Fruit fly (Drosophila melanogaster): ENCODE data around the gene CG7290.

The CG7290 gene

dm6 chr3L:20192872-20193747 lies 12.7 kb downstream of the CG7290 start:
- TF ChIP-seq CG8632 (GFP tag; optimal IDR thresholded peaks at IDR 0.05) (no peak), dsx (GFP tag; optimal IDR thresholded peaks at IDR 0.05; ENCODE audit: poor library complexity, severe bottlenecking) (no peak), Gug (GFP tag; IDR thresholded peaks at IDR 0.05) (no peak), spab (GFP tag; optimal IDR thresholded peaks at IDR 0.05) (no peak), Hr39 (GFP tag; optimal IDR thresholded peaks at IDR 0.05) (peak; percentile 17), lz (GFP tag; optimal IDR thresholded peaks at IDR 0.05) (peak; percentile 8), Lpt (GFP tag; optimal IDR thresholded peaks at IDR 0.05) (peak; percentile 1), Smox (GFP tag; optimal IDR thresholded peaks at IDR 0.05) (peak; percentile 47), topi (GFP tag; optimal IDR thresholded peaks at IDR 0.05) (peak; percentile 9), svp (GFP tag) (peak; percentile 78), CG6854 (GFP tag; optimal IDR thresholded peaks at IDR 0.05) (no peak), CG32006 (GFP tag; optimal IDR thresholded peaks at IDR 0.05) (peak; percentile 27), Hr4 (GFP tag; optimal IDR thresholded peaks at IDR 0.05) (peak; percentile 31), Ets96B (tag; optimal IDR thresholded peaks at IDR 0.05) (peak; percentile 5), CG8119 (GFP tag; IDR thresholded peaks at IDR 0.05) (no peak), Sox102F (GFP tag; optimal IDR thresholded peaks at IDR 0.05) (peak; percentile 21), fd85E (GFP tag; optimal IDR thresholded peaks at IDR 0.05) (no peak), net (GFP tag; optimal IDR thresholded peaks at IDR 0.05) (no peak), cyc (GFP tag; optimal IDR thresholded peaks at IDR 0.05) (peak; percentile 37), vri (GFP tag; optimal IDR thresholded peaks at IDR 0.05) (peak; percentile 19), CG8319 (GFP tag; optimal IDR thresholded peaks at IDR 0.05) (no peak), CG10631 (GFP tag; optimal IDR thresholded peaks at IDR 0.05) (peak; percentile 31), OdsH (GFP tag; optimal IDR thresholded peaks at IDR 0.05) (peak; percentile 35), Eip78C (GFP tag) (peak; percentile 77), Sox14 (GFP tag; optimal IDR thresholded peaks at IDR 0.05) (peak; percentile 45), CG6163 (GFP tag; IDR thresholded peaks at IDR 0.05) (no peak), esn (GFP tag; optimal IDR thresholded peaks at IDR 0.05) (peak; percentile 50), CG31627 (GFP tag; optimal IDR thresholded peaks at IDR 0.05) (peak; percentile 40), Met (GFP tag; optimal IDR thresholded peaks at IDR 0.05) (peak; percentile 40), achi (GFP tag; optimal IDR thresholded peaks at IDR 0.05) (peak; percentile 10)

dm6 chr3L:20191848-20192247 lies 14.0 kb downstream of the CG7290 start:
- TF ChIP-seq CG3919 (GFP tag; optimal IDR thresholded peaks at IDR 0.05) (no peak), Blimp-1 (GFP tag; optimal IDR thresholded peaks at IDR 0.05) (no peak), fd85E (GFP tag; optimal IDR thresholded peaks at IDR 0.05) (no peak), CG8319 (GFP tag; optimal IDR thresholded peaks at IDR 0.05) (no peak), CG15336 (GFP tag; IDR thresholded peaks at IDR 0.05) (no peak), vri (GFP tag; optimal IDR thresholded peaks at IDR 0.05) (no peak), spab (GFP tag; optimal IDR thresholded peaks at IDR 0.05) (no peak), CG10669 (GFP tag; optimal IDR thresholded peaks at IDR 0.05) (no peak)

dm6 chr3L:20187885-20188570 lies 17.8 kb downstream of the CG7290 start, which contains the start of gene Ssk:
TSS of gene Ssk (plus strand) at chr3L:20188522.
- TF ChIP-seq fd85E (GFP tag; optimal IDR thresholded peaks at IDR 0.05) (peak; percentile 26), svp (GFP tag) (peak; percentile 89), Eip78C (GFP tag) (peak; percentile 76), CG8119 (GFP tag; IDR thresholded peaks at IDR 0.05) (peak; percentile 43; the same call in 1 of the 3 replicates), CG6163 (GFP tag; IDR thresholded peaks at IDR 0.05) (peak; percentile 37; the same call in 2 of the 3 replicates), Ets21C (GFP tag; optimal IDR thresholded peaks at IDR 0.05) (no peak), Eip75B (GFP tag; optimal IDR thresholded peaks at IDR 0.05) (no peak), CG8319 (GFP tag; optimal IDR thresholded peaks at IDR 0.05) (peak; percentile 10), Eip93F (GFP tag; optimal IDR thresholded peaks at IDR 0.05) (peak; percentile 89), CG6854 (GFP tag; optimal IDR thresholded peaks at IDR 0.05) (peak; percentile 21), vri (GFP tag; optimal IDR thresholded peaks at IDR 0.05) (peak; percentile 61), CG8632 (GFP tag; optimal IDR thresholded peaks at IDR 0.05) (no peak)

Measured in whole organism, prepupa.